Worm (Caenorhabditis elegans): ENCODE measurements around the gene tig-3.

The tig-3 gene

ce11 chrII:15196433-15196832 is 55.2 kb downstream of the tig-3 start, which contains the start of gene spsb-1 (continued):
- TF ChIP-seq fkh-6 (tag; optimal IDR thresholded peaks at IDR 0.05), result no peak

DNA sequence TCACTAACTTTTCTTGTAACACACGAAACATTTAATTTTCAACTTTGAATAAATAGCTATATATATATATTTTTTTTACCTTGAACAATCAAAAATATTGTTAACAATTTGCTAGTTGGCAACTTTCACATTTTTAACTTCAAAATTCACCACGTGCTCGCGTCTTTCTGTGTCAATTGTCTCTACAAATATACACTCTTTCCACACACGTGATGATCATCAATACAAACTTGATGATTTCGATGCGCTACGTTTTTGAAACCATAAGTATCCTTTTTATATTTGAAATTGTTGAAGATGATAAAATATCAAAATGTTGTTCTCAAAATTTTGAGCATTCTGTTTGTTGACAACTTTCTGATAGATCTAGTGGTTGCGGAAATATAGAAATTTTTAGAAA is 56.2 kb downstream of the tig-3 start:
- TF ChIP-seq dve-1 (tag; optimal IDR thresholded peaks at IDR 0.05) (no peak), nfya-1 (tag; optimal IDR thresholded peaks at IDR 0.05) (no peak), ceh-19 (GFP tag; optimal IDR thresholded peaks at IDR 0.05) (no peak), tbx-7 (tag; optimal IDR thresholded peaks at IDR 0.05) (no peak), nhr-232 (tag; optimal IDR thresholded peaks at IDR 0.05) (no peak), ceh-45 (GFP tag; IDR thresholded peaks at IDR 0.05) (no peak)

Measured in whole organism, late embryonic.